Worm (Caenorhabditis elegans) whole organism, young adult: ENCODE data around the gene hcp-3.

Experiments
- B0035.1 ChIP-seq: sonication (generic microtip); optimal IDR thresholded peaks from 2 replicates; lab custom pipeline; 2016; ENCODE audit warnings: missing genetic modification characterization, mild to moderate bottlenecking, missing compliant biosample characterization, missing genotype, missing genetic modification reagents
- F23B12.7 ChIP-seq: sonication (generic microtip); optimal IDR thresholded peaks from 2 replicates; lab custom pipeline; 2017; ENCODE audit warnings: missing genetic modification characterization, mild to moderate bottlenecking, missing compliant biosample characterization, antibody characterized with exemption, moderate library complexity; ENCODE audit not compliant: insufficient read depth
- K11D2.4 ChIP-seq: fragments of 200-800 bp; sonication (Bioruptor generic); IDR thresholded peaks from 2 replicates; pipeline ENCODE4 v1.3.6; 2022; ENCODE audit warnings: missing genetic modification reagents, missing genetic modification characterization, missing compliant biosample characterization
- K12H6.12 ChIP-seq: fragments of 200-800 bp; sonication (Bioruptor generic); optimal IDR thresholded peaks from 2 replicates; lab custom pipeline; 2018; ENCODE audit warnings: mild to moderate bottlenecking, missing genetic modification characterization, missing compliant biosample characterization
- T07F8.4 ChIP-seq: sonication (generic microtip); optimal IDR thresholded peaks from 2 replicates; lab custom pipeline; 2016; ENCODE audit warnings: mild to moderate bottlenecking, missing genetic modification characterization, moderate library complexity, missing compliant biosample characterization
- Y53G8AR.9 ChIP-seq: fragments of 200-800 bp; sonication (Bioruptor generic); conservative IDR thresholded peaks from 2 replicates; pipeline ENCODE4 v1.3.6; 2022; ENCODE audit warnings: missing genetic modification reagents, missing genetic modification characterization, missing compliant biosample characterization
- ZK185.1 ChIP-seq: sonication (generic microtip); optimal IDR thresholded peaks from 2 replicates; lab custom pipeline; 2016; ENCODE audit warnings: mild to moderate bottlenecking, missing genetic modification characterization, missing compliant biosample characterization; ENCODE audit not compliant: poor library complexity, severe bottlenecking
- aptf-2 ChIP-seq: fragments of 200-800 bp; sonication (Bioruptor generic); conservative IDR thresholded peaks from 2 replicates; pipeline ENCODE4 v1.3.6; 2022; ENCODE audit warnings: missing genetic modification reagents, missing genetic modification characterization, missing compliant biosample characterization
- athp-1 ChIP-seq: sonication (generic microtip); optimal IDR thresholded peaks from 2 replicates; lab custom pipeline; 2017; ENCODE audit warnings: mild to moderate bottlenecking, missing genetic modification characterization, missing compliant biosample characterization
- attf-5 ChIP-seq: fragments of 200-800 bp; sonication (Bioruptor generic); optimal IDR thresholded peaks from 2 replicates; lab custom pipeline; 2018; ENCODE audit warnings: mild to moderate bottlenecking, missing genetic modification characterization, missing compliant biosample characterization
- cebp-1 ChIP-seq, 2 experiments: fragments of 200-800 bp in 1 of 2; sonication (Bioruptor generic) in 1 of 2; sonication (generic microtip) in 1 of 2; IDR thresholded peaks in 1 of 2; optimal IDR thresholded peaks in 1 of 2; 2 replicates each; pipeline versions ENCODE4 v1.3.6 to Lab custom; 2017 to 2022; ENCODE audit warnings: missing compliant biosample characterization in 2 of 2, missing genetic modification characterization in 2 of 2, mild to moderate bottlenecking in 1 of 2, missing genetic modification reagents in 1 of 2, moderate library complexity in 1 of 2
- ceh-27 ChIP-seq: fragments of 200-800 bp; sonication (Bioruptor generic); optimal IDR thresholded peaks from 2 replicates; lab custom pipeline; 2018; ENCODE audit warnings: mild to moderate bottlenecking, missing genetic modification characterization, moderate library complexity, missing compliant biosample characterization
- ceh-40 ChIP-seq: fragments of 200-800 bp; sonication (Bioruptor generic); IDR thresholded peaks from 2 replicates; pipeline ENCODE4 v1.3.6; 2022; ENCODE audit warnings: missing genetic modification characterization, missing compliant biosample characterization
- chd-7 ChIP-seq: sonication (generic microtip); optimal IDR thresholded peaks from 2 replicates; lab custom pipeline; 2016; ENCODE audit warnings: mild to moderate bottlenecking, missing genetic modification characterization, moderate library complexity, missing compliant biosample characterization
- dpff-1 ChIP-seq: sonication (generic microtip); optimal IDR thresholded peaks from 2 replicates; lab custom pipeline; 2017; ENCODE audit warnings: mild to moderate bottlenecking, missing genetic modification characterization, missing compliant biosample characterization
- dpl-1 ChIP-seq: fragments of 150-350 bp; optimal IDR thresholded peaks from 2 replicates; lab custom pipeline; 2014; ENCODE audit warnings: missing biosample characterization, missing genetic modification reagents, missing genetic modification characterization
- efl-1 ChIP-seq: fragments of 150-350 bp; optimal IDR thresholded peaks from 2 replicates; lab custom pipeline; 2014; ENCODE audit warnings: missing biosample characterization, missing genetic modification reagents, missing genetic modification characterization
- egl-44 ChIP-seq: fragments of 200-800 bp; sonication (Bioruptor generic); IDR thresholded peaks from 2 replicates; pipeline ENCODE4 v1.3.6; 2022; ENCODE audit warnings: missing genetic modification reagents, missing genetic modification characterization, missing compliant biosample characterization
- egrh-3 ChIP-seq: fragments of 200-800 bp; sonication (Bioruptor generic); IDR thresholded peaks from 2 replicates; pipeline ENCODE4 v1.3.6; 2022; ENCODE audit warnings: missing genetic modification reagents, missing genetic modification characterization, missing compliant biosample characterization
- gei-17 ChIP-seq: fragments of 200-800 bp; sonication (Bioruptor generic); optimal IDR thresholded peaks from 2 replicates; lab custom pipeline; 2018; ENCODE audit warnings: mild to moderate bottlenecking, missing genetic modification characterization, missing compliant biosample characterization
- hlh-26 ChIP-seq: fragments of 200-800 bp; sonication (Bioruptor generic); conservative IDR thresholded peaks from 2 replicates; pipeline ENCODE4 v1.3.6; 2022; ENCODE audit warnings: missing genetic modification reagents, missing genetic modification characterization, missing compliant biosample characterization
- hmg-1.2 ChIP-seq: fragments of 200-800 bp; sonication (Bioruptor generic); IDR thresholded peaks from 2 replicates; pipeline ENCODE4 v1.3.6; 2022; ENCODE audit warnings: missing genetic modification reagents, missing genetic modification characterization, missing compliant biosample characterization
- hsf-1 ChIP-seq: fragments of 200-800 bp; sonication (Bioruptor generic); IDR thresholded peaks from 2 replicates; pipeline ENCODE4 v1.3.6; 2022; ENCODE audit warnings: missing genetic modification reagents, missing genetic modification characterization, missing compliant biosample characterization
- let-526 ChIP-seq: fragments of 200-800 bp; sonication (Bioruptor generic); IDR thresholded peaks from 2 replicates; pipeline ENCODE4 v1.3.6; 2022; ENCODE audit warnings: missing genetic modification reagents, missing genetic modification characterization, missing compliant biosample characterization
- lin-40 ChIP-seq: sonication (generic microtip); optimal IDR thresholded peaks from 2 replicates; lab custom pipeline; 2016; ENCODE audit warnings: missing genetic modification characterization, mild to moderate bottlenecking, missing compliant biosample characterization, missing genotype, missing genetic modification reagents
- lin-54 ChIP-seq: fragments of 200-800 bp; sonication (Bioruptor generic); optimal IDR thresholded peaks from 2 replicates; lab custom pipeline; 2018; ENCODE audit warnings: mild to moderate bottlenecking, missing genetic modification characterization, missing compliant biosample characterization
- nhr-179 ChIP-seq: sonication (generic microtip); optimal IDR thresholded peaks from 2 replicates; lab custom pipeline; 2016; ENCODE audit warnings: mild to moderate bottlenecking, missing genetic modification characterization, missing compliant biosample characterization
- nhr-80 ChIP-seq: sonication (generic microtip); optimal IDR thresholded peaks from 2 replicates; lab custom pipeline; 2016; ENCODE audit warnings: missing genetic modification characterization, missing compliant biosample characterization
- pbrm-1 ChIP-seq: fragments of 200-800 bp; sonication (Bioruptor generic); IDR thresholded peaks from 2 replicates; pipeline ENCODE4 v1.3.6; 2022; ENCODE audit warnings: missing genetic modification reagents, missing genetic modification characterization, missing compliant biosample characterization
- pha-4 ChIP-seq: fragments of 150-350 bp; sonication (generic microtip); optimal IDR thresholded peaks from 2 replicates; lab custom pipeline; 2014; ENCODE audit warnings: missing biosample characterization, missing genetic modification reagents, missing genetic modification characterization
- rpc-1 ChIP-seq, 2 experiments: fragments of 150-350 bp in 1 of 2; sonication (generic microtip) in 1 of 2; optimal IDR thresholded peaks; 2 replicates each; lab custom pipeline; 2014 to 2018; ENCODE audit warnings: missing biosample characterization in 1 of 2, missing genetic modification characterization in 1 of 2, missing genetic modification reagents in 1 of 2, missing genotype in 1 of 2
- snpc-1.3 ChIP-seq: sonication (generic microtip); optimal IDR thresholded peaks from 2 replicates; lab custom pipeline; 2017; ENCODE audit warnings: missing genetic modification characterization, mild to moderate bottlenecking, missing compliant biosample characterization, antibody characterized with exemption, moderate library complexity, missing genotype, missing genetic modification reagents; ENCODE audit not compliant: insufficient read depth
- snpc-4 ChIP-seq, 5 experiments: fragments of 150-350 bp in 1 of 5; sonication (generic microtip) in 4 of 5; optimal IDR thresholded peaks; 2 replicates each; lab custom pipeline; 2014 to 2018; ENCODE audit warnings: missing genetic modification characterization in 5 of 5, missing biosample characterization in 3 of 5, antibody characterized with exemption in 2 of 5, mild to moderate bottlenecking in 2 of 5, missing compliant biosample characterization in 2 of 5, missing genotype in 2 of 5, moderate library complexity in 2 of 5, missing genetic modification reagents in 1 of 5
- somi-1 ChIP-seq: fragments of 200-800 bp; sonication (Bioruptor generic); optimal IDR thresholded peaks from 2 replicates; lab custom pipeline; 2018; ENCODE audit warnings: mild to moderate bottlenecking, missing genetic modification characterization, missing compliant biosample characterization
- tbp1 ChIP-seq: fragments of 200-800 bp; sonication (Bioruptor generic); optimal IDR thresholded peaks from 2 replicates; lab custom pipeline; 2018; ENCODE audit warnings: mild to moderate bottlenecking, missing genetic modification characterization, missing compliant biosample characterization
- zfh-2 ChIP-seq: fragments of 200-800 bp; sonication (Bioruptor generic); conservative IDR thresholded peaks from 2 replicates; pipeline ENCODE4 v1.3.6; 2022; ENCODE audit warnings: missing genetic modification reagents, missing genetic modification characterization, missing compliant biosample characterization
- ztf-22 ChIP-seq: fragments of 200-800 bp; sonication (Bioruptor generic); optimal IDR thresholded peaks from 2 replicates; lab custom pipeline; 2018; ENCODE audit warnings: mild to moderate bottlenecking, missing genetic modification characterization, moderate library complexity, missing compliant biosample characterization
- ztf-26 ChIP-seq: sonication (generic microtip); optimal IDR thresholded peaks from 2 replicates; lab custom pipeline; 2017; ENCODE audit warnings: missing genetic modification characterization, missing compliant biosample characterization
- ztf-6 ChIP-seq: fragments of 200-800 bp; sonication (Bioruptor generic); IDR thresholded peaks from 2 replicates; pipeline ENCODE4 v1.3.6; 2022; ENCODE audit warnings: missing genetic modification reagents, missing genetic modification characterization, missing compliant biosample characterization

hcp-3 gene

ce11 chrIII:9616426-9616825, at the start of gene hcp-3:
TSS of gene hcp-3 (minus strand) at chrIII:9616470.
- TF ChIP-seq efl-1 (GFP tag; lab: Kevin White, UChicago), result peak; percentile 2
- TF ChIP-seq snpc-4 (GFP tag; optimal IDR thresholded peaks at IDR 0.05; lab: Kevin White, UChicago), result no peak
- TF ChIP-seq snpc-4 (tag; optimal IDR thresholded peaks at IDR 0.05; lab: Kevin White, UChicago), result peak in 1 of 4 experiments; percentile 5
- peak; percentile 57; the same call in 1 of the 2 replicates for TF ChIP-seq pbrm-1 (GFP tag; lab: Robert Waterston, UW)
- TF ChIP-seq pha-4 (tag; lab: Kevin White, UChicago), result no peak
- no peak for TF ChIP-seq chd-7 (tag; lab: Kevin White, UChicago)
- no peak for TF ChIP-seq hsf-1 (GFP tag; lab: Robert Waterston, UW)
- no peak for TF ChIP-seq hlh-26 (GFP tag; lab: Robert Waterston, UW)
- TF ChIP-seq ztf-26 (tag; lab: Kevin White, UChicago), result no peak
- TF ChIP-seq zfh-2 (GFP tag; lab: Robert Waterston, UW), result no peak
- peak; percentile 26 for TF ChIP-seq attf-5
- TF ChIP-seq hmg-1.2 (GFP tag; lab: Robert Waterston, UW), result peak; percentile 27; the same call in 1 of the 2 replicates
- no peak for TF ChIP-seq ztf-6 (GFP tag; lab: Robert Waterston, UW)
- TF ChIP-seq lin-54 (GFP tag; lab: Kevin White, UChicago), result peak; percentile 4

- TF ChIP-seq zfh-2 (GFP tag; lab: Robert Waterston, UW) (0 out of 2 replicates have a peak, but pooled peaks have one; percentile 14), ceh-27 (GFP tag; lab: Kevin White, UChicago) (peak; percentile 69), ceh-40 (GFP tag; lab: Robert Waterston, UW) (no peak), somi-1 (GFP tag; lab: Kevin White, UChicago) (peak; percentile 16), B0035.1 (tag; lab: Kevin White, UChicago) (no peak), ZK185.1 (tag; lab: Kevin White, UChicago) (peak; percentile 26), aptf-2 (GFP tag; lab: Robert Waterston, UW) (no peak), dpff-1 (tag; lab: Kevin White, UChicago) (no peak), nhr-80 (tag; lab: Kevin White, UChicago) (peak; percentile 94), K12H6.12 (peak; percentile 49), gei-17 (GFP tag; lab: Kevin White, UChicago) (no peak), cebp-1 (GFP tag; IDR thresholded peaks at IDR 0.05; lab: Robert Waterston, UW) (no peak), cebp-1 (tag; optimal IDR thresholded peaks at IDR 0.05; lab: Kevin White, UChicago) (peak; percentile 26), dpl-1 (no peak), K11D2.4 (GFP tag; lab: Robert Waterston, UW) (0 out of 2 replicates have a peak, but pooled peaks have one; percentile 27), lin-40 (peak; percentile 44), ztf-26 (tag; lab: Kevin White, UChicago) (peak; percentile 42)
- TF ChIP-seq, all 124 proteins: peak for 10
Observed at ce11 chrIII:9665490-9666179, 49.4 kb upstream of the hcp-3 start.

- TF ChIP-seq Y53G8AR.9 (0 out of 2 replicates have a peak, but pooled peaks have one; percentile 14), hmg-1.2 (GFP tag; lab: Robert Waterston, UW) (no peak)
Observed at ce11 chrIII:9664484-9665221, 48.4 kb upstream of the hcp-3 start.

- no peak for TF ChIP-seq F23B12.7 (tag; lab: Kevin White, UChicago)
- TF ChIP-seq T07F8.4, result no peak
- no peak for TF ChIP-seq egl-44 (GFP tag; lab: Robert Waterston, UW)
- no peak for TF ChIP-seq tbp1
- TF ChIP-seq rpc-1 (optimal IDR thresholded peaks at IDR 0.05; lab: Kevin White, UChicago), result no peak
- TF ChIP-seq rpc-1 (tag; optimal IDR thresholded peaks at IDR 0.05; lab: Kevin White, UChicago), result no peak
- no peak for TF ChIP-seq snpc-1.3 (tag; lab: Kevin White, UChicago)
- no peak for TF ChIP-seq hmg-1.2 (GFP tag; lab: Robert Waterston, UW)
- no peak for TF ChIP-seq ztf-22 (GFP tag; lab: Kevin White, UChicago)
- TF ChIP-seq nhr-179 (tag; lab: Kevin White, UChicago), result no peak
- no peak for TF ChIP-seq athp-1 (tag; lab: Kevin White, UChicago)
- no peak for TF ChIP-seq egrh-3
- no peak for TF ChIP-seq let-526 (GFP tag; lab: Robert Waterston, UW)
- no peak for TF ChIP-seq somi-1 (GFP tag; lab: Kevin White, UChicago)
Observed at ce11 chrIII:9663943-9664342, 47.7 kb upstream of the hcp-3 start.
